Fruit fly (Drosophila melanogaster) whole organism, embryonic: ENCODE results near the gene Wbp2.

Experiments
- Ada2b ChIP-seq: fragments of 200-800 bp; sonication (Bioruptor generic); IDR thresholded peaks from 2 replicates; pipeline ENCODE4 v1.3.6; 2022; ENCODE audit warnings: missing biosample characterization, missing genetic modification characterization
- Aef1 ChIP-seq: fragments of 200-800 bp; sonication (Bioruptor generic); IDR thresholded peaks from 3 replicates; pipeline ENCODE4 v1.3.6; 2022; ENCODE audit warnings: missing biosample characterization, missing genetic modification characterization
- Atf-2 ChIP-seq: fragments of 200-800 bp; sonication (Bioruptor generic); optimal IDR thresholded peaks from 2 replicates; lab custom pipeline; 2016; ENCODE audit warnings: missing biosample characterization, missing genetic modification characterization
- Atf6 ChIP-seq: fragments of 200-800 bp; sonication (Bioruptor generic); IDR thresholded peaks from 2 replicates; pipeline ENCODE4 v1.3.6; 2022; ENCODE audit warnings: missing biosample characterization, missing genetic modification characterization
- BtbVII ChIP-seq: fragments of 200-800 bp; sonication (Bioruptor generic); optimal IDR thresholded peaks from 3 replicates; lab custom pipeline; 2017; ENCODE audit warnings: missing biosample characterization, mild to moderate bottlenecking, missing genetic modification characterization
- CG12155 ChIP-seq: fragments of 200-800 bp; sonication (Bioruptor generic); optimal IDR thresholded peaks from 3 replicates; lab custom pipeline; 2016; ENCODE audit warnings: missing biosample characterization, missing genetic modification characterization
- CG12236 ChIP-seq: fragments of 200-800 bp; sonication (Bioruptor generic); optimal IDR thresholded peaks from 2 replicates; lab custom pipeline; 2016; ENCODE audit warnings: missing biosample characterization, missing genetic modification characterization
- CG13287 ChIP-seq: fragments of 200-800 bp; sonication (Bioruptor generic); IDR thresholded peaks from 2 replicates; pipeline ENCODE4 v1.3.6; 2022; ENCODE audit warnings: missing biosample characterization, missing genetic modification characterization; ENCODE audit not compliant: partially characterized antibody
- CG13775 ChIP-seq: fragments of 200-800 bp; sonication (Bioruptor generic); optimal IDR thresholded peaks from 3 replicates; lab custom pipeline; 2017; ENCODE audit warnings: missing biosample characterization, mild to moderate bottlenecking, missing genetic modification characterization
- CG15269 ChIP-seq: fragments of 200-800 bp; sonication (Bioruptor generic); optimal IDR thresholded peaks from 2 replicates; lab custom pipeline; 2018; ENCODE audit warnings: missing biosample characterization, mild to moderate bottlenecking, missing genetic modification characterization, moderate library complexity
- CG16815 ChIP-seq: fragments of 200-800 bp; sonication (Bioruptor generic); optimal IDR thresholded peaks from 3 replicates; lab custom pipeline; 2017; ENCODE audit warnings: missing biosample characterization, mild to moderate bottlenecking, missing genetic modification characterization
- CG2129 ChIP-seq: fragments of 200-800 bp; sonication (Bioruptor generic); IDR thresholded peaks from 2 replicates; pipeline ENCODE4 v1.3.6; 2022; ENCODE audit warnings: missing biosample characterization, missing genetic modification characterization; ENCODE audit not compliant: partially characterized antibody
- CG3847 ChIP-seq: fragments of 200-800 bp; sonication (Bioruptor generic); IDR thresholded peaks from 2 replicates; pipeline ENCODE4 v1.3.6; 2022; ENCODE audit warnings: missing biosample characterization, missing genetic modification characterization
- CG5953 ChIP-seq: fragments of 200-800 bp; sonication (Bioruptor generic); IDR thresholded peaks from 2 replicates; pipeline ENCODE4 v1.3.6; 2022; ENCODE audit warnings: missing biosample characterization, missing genetic modification characterization
- CG6272 ChIP-seq: fragments of 200-800 bp; sonication (Bioruptor generic); IDR thresholded peaks from 2 replicates; pipeline ENCODE4 v1.3.6; 2022; ENCODE audit warnings: missing biosample characterization, missing genetic modification characterization
- CG6683 ChIP-seq: fragments of 200-800 bp; sonication (Bioruptor generic); optimal IDR thresholded peaks from 2 replicates; lab custom pipeline; 2017; ENCODE audit warnings: missing biosample characterization, mild to moderate bottlenecking, missing genetic modification characterization, missing genetic modification reagents
- CG7372 ChIP-seq: fragments of 200-800 bp; sonication (Bioruptor generic); IDR thresholded peaks from 2 replicates; pipeline ENCODE4 v1.3.6; 2022; ENCODE audit warnings: missing biosample characterization, missing genetic modification characterization
- CG9932 ChIP-seq: fragments of 200-800 bp; sonication (Bioruptor generic); IDR thresholded peaks from 2 replicates; pipeline ENCODE4 v1.3.6; 2022; ENCODE audit warnings: missing biosample characterization, missing genetic modification characterization
- Drgx ChIP-seq: fragments of 200-800 bp; sonication (Bioruptor generic); IDR thresholded peaks from 2 replicates; pipeline ENCODE4 v1.3.6; 2022; ENCODE audit warnings: missing biosample characterization, missing genetic modification characterization
- E2f2 ChIP-seq: fragments of 200-800 bp; sonication (Bioruptor generic); IDR thresholded peaks from 2 replicates; pipeline ENCODE4 v1.3.6; 2022; ENCODE audit warnings: missing biosample characterization, missing genetic modification characterization
- HLH4C ChIP-seq: fragments of 200-800 bp; sonication (Bioruptor generic); IDR thresholded peaks from 3 replicates; pipeline ENCODE4 v1.3.6; 2022; ENCODE audit warnings: missing biosample characterization, missing genetic modification characterization; ENCODE audit not compliant: partially characterized antibody
- Hr51 ChIP-seq, 2 experiments: fragments of 200-800 bp; sonication (Bioruptor generic); optimal IDR thresholded peaks; 2 replicates in 1 of 2; 3 replicates in 1 of 2; lab custom pipeline; 2016 to 2018; ENCODE audit warnings: missing biosample characterization in 2 of 2, missing genetic modification characterization in 2 of 2, mild to moderate bottlenecking in 1 of 2, moderate library complexity in 1 of 2
- Hsf ChIP-seq: fragments of 200-800 bp; sonication (Bioruptor generic); optimal IDR thresholded peaks from 3 replicates; lab custom pipeline; 2016; ENCODE audit warnings: missing biosample characterization, missing genetic modification characterization
- NFAT ChIP-seq: fragments of 200-800 bp; sonication (Bioruptor generic); IDR thresholded peaks from 2 replicates; pipeline ENCODE4 v1.3.6; 2022; ENCODE audit warnings: missing biosample characterization, missing genetic modification characterization
- Side ChIP-seq: fragments of 200-800 bp; sonication (Bioruptor generic); optimal IDR thresholded peaks from 2 replicates; lab custom pipeline; 2016; ENCODE audit warnings: missing biosample characterization, missing genetic modification characterization
- Sry-β ChIP-seq: fragments of 200-800 bp; sonication (Bioruptor generic); optimal IDR thresholded peaks from 2 replicates; lab custom pipeline; 2018; ENCODE audit warnings: missing biosample characterization, mild to moderate bottlenecking, missing genetic modification characterization, moderate library complexity
- Ssrp ChIP-seq: fragments of 200-800 bp; sonication (Bioruptor generic); optimal IDR thresholded peaks from 2 replicates; lab custom pipeline; 2018; ENCODE audit warnings: missing biosample characterization, mild to moderate bottlenecking, missing genetic modification characterization, moderate library complexity
- Usf ChIP-seq: fragments of 200-800 bp; sonication (Bioruptor generic); optimal IDR thresholded peaks from 2 replicates; lab custom pipeline; 2017; ENCODE audit warnings: missing genotype, missing biosample characterization, missing genetic modification characterization
- ara ChIP-seq: fragments of 200-800 bp; sonication (Bioruptor generic); IDR thresholded peaks from 2 replicates; pipeline ENCODE4 v1.3.6; 2022; ENCODE audit warnings: missing biosample characterization, missing genetic modification characterization
- bab2 ChIP-seq: fragments of 200-800 bp; sonication (Bioruptor generic); optimal IDR thresholded peaks from 2 replicates; lab custom pipeline; 2016; ENCODE audit warnings: missing biosample characterization, missing genetic modification characterization
- bowl ChIP-seq: fragments of 200-800 bp; sonication (Bioruptor generic); IDR thresholded peaks from 2 replicates; pipeline ENCODE4 v1.3.6; 2022; ENCODE audit warnings: missing biosample characterization, missing genetic modification characterization
- cg ChIP-seq: fragments of 200-800 bp; sonication (Bioruptor generic); optimal IDR thresholded peaks from 3 replicates; lab custom pipeline; 2019; ENCODE audit warnings: missing biosample characterization, mild to moderate bottlenecking, missing genetic modification characterization, moderate library complexity
- dan ChIP-seq: fragments of 200-800 bp; sonication (Bioruptor generic); IDR thresholded peaks from 2 replicates; pipeline ENCODE4 v1.3.6; 2022; ENCODE audit warnings: missing biosample characterization, missing genetic modification characterization
- dpn ChIP-seq, 2 experiments: fragments of 200-800 bp; sonication (Bioruptor generic); optimal IDR thresholded peaks; 3 replicates each; lab custom pipeline; 2016; ENCODE audit warnings: missing biosample characterization in 2 of 2, missing genetic modification characterization in 2 of 2
- dysf ChIP-seq: fragments of 200-800 bp; sonication (Bioruptor generic); IDR thresholded peaks from 3 replicates; pipeline ENCODE4 v1.3.6; 2022; ENCODE audit warnings: missing biosample characterization, missing genetic modification characterization
- ewg ChIP-seq: fragments of 200-800 bp; sonication (Bioruptor generic); optimal IDR thresholded peaks from 3 replicates; lab custom pipeline; 2017; ENCODE audit warnings: mild to moderate bottlenecking, missing biosample characterization, missing genetic modification reagents, missing genetic modification characterization
- fd102C ChIP-seq: fragments of 200-800 bp; sonication (Bioruptor generic); optimal IDR thresholded peaks from 2 replicates; lab custom pipeline; 2018; ENCODE audit warnings: missing biosample characterization, mild to moderate bottlenecking, missing genetic modification characterization, moderate library complexity
- fru ChIP-seq: fragments of >200 bp; optimal IDR thresholded peaks from 2 replicates; lab custom pipeline; 2017
- hkb ChIP-seq, 2 experiments: fragments of 200-800 bp in 1 of 2; fragments of >200 bp in 1 of 2; sonication (Bioruptor generic) in 1 of 2; IDR thresholded peaks in 1 of 2; optimal IDR thresholded peaks in 1 of 2; 2 replicates each; pipeline versions ENCODE4 v1.3.6 to Lab custom; 2017 to 2022; ENCODE audit warnings: missing biosample characterization in 1 of 2, missing genetic modification characterization in 1 of 2
- mld ChIP-seq: fragments of 200-800 bp; sonication (Bioruptor generic); IDR thresholded peaks from 3 replicates; pipeline ENCODE4 v1.3.6; 2022; ENCODE audit warnings: missing biosample characterization, missing genetic modification characterization; ENCODE audit not compliant: partially characterized antibody
- peb ChIP-seq: fragments of 200-800 bp; sonication (Bioruptor generic); IDR thresholded peaks from 2 replicates; pipeline ENCODE4 v1.3.6; 2022; ENCODE audit warnings: missing biosample characterization, missing genetic modification characterization
- pho ChIP-seq: fragments of 200-800 bp; sonication (Bioruptor generic); optimal IDR thresholded peaks from 2 replicates; lab custom pipeline; 2016; ENCODE audit warnings: missing biosample characterization, missing genetic modification characterization
- sc ChIP-seq, 3 experiments: fragments of >200 bp in 2 of 3; fragments of 200-800 bp in 1 of 3; sonication (Bioruptor generic) in 1 of 3; optimal IDR thresholded peaks; 2 replicates in 2 of 3; 3 replicates in 1 of 3; lab custom pipeline; 2017; ENCODE audit warnings: mild to moderate bottlenecking in 1 of 3, missing biosample characterization in 1 of 3, missing genetic modification characterization in 1 of 3, missing genetic modification reagents in 1 of 3
- sima ChIP-seq: fragments of 200-800 bp; sonication (Bioruptor generic); optimal IDR thresholded peaks from 2 replicates; lab custom pipeline; 2016; ENCODE audit warnings: missing biosample characterization, missing genetic modification characterization
- so ChIP-seq: fragments of 200-800 bp; sonication (Bioruptor generic); IDR thresholded peaks from 3 replicates; pipeline ENCODE4 v1.3.6; 2022; ENCODE audit warnings: missing biosample characterization, missing genetic modification characterization
- stwl ChIP-seq: fragments of 200-800 bp; sonication (Bioruptor generic); optimal IDR thresholded peaks from 3 replicates; lab custom pipeline; 2018; ENCODE audit warnings: missing biosample characterization, mild to moderate bottlenecking, missing genetic modification characterization, moderate library complexity
- vvl ChIP-seq: fragments of 200-800 bp; sonication (Bioruptor generic); IDR thresholded peaks from 2 replicates; pipeline ENCODE4 v1.3.6; 2022; ENCODE audit warnings: missing biosample characterization, missing genetic modification characterization
- wdn ChIP-seq: fragments of 200-800 bp; sonication (Bioruptor generic); IDR thresholded peaks from 2 replicates; pipeline ENCODE4 v1.3.6; 2022; ENCODE audit warnings: missing biosample characterization, missing genetic modification characterization
- zfh2 ChIP-seq: fragments of 200-800 bp; sonication (Bioruptor generic); optimal IDR thresholded peaks from 2 replicates; lab custom pipeline; 2016; ENCODE audit warnings: missing biosample characterization, missing genetic modification characterization

Wbp2 gene

DNA sequence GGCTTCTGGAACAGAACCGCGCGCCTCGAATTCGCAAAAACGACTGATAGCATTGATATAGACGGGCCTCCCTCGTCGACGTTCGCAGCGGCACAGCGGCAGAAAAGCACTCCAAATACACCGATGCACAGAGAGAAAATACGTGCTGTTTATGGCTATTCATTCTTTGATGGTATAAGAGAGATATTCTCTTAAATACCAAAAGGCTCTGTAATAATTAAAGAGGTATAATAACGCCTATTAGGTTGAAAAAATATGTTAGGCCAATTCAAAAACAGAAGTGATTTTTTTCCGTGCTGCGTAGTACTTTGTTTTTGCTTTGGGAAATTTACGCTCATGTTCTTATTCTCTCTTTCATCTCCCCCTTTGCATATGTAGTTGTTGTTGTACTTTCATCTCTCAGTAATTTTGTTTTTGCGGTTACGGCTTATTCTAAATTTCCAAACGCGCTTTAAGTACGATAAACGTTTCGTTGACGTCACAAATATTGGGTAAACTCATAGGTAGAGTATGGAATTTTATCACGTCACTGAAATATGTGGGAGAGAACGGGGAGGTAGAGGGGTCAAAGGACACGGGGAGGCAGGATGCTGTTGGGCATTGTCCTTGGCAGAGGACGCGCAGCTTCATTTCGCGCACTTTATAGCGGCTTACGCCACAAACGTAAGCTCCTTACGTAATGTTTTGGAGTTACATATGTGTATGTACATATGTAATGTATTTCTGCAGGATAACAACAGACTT is 6.7 kb upstream of the Wbp2 start, which contains the start of gene nebu:
nebu (minus strand) TSS at position 51 of the 744 bp plus-strand sequence.
- peak; percentile 98 for TF ChIP-seq dysf (GFP tag; lab: Robert Waterston, UW)
- no peak for TF ChIP-seq CG2129 (GFP tag; lab: Robert Waterston, UW)
- no peak for TF ChIP-seq HLH4C (GFP tag; lab: Robert Waterston, UW)
- peak; percentile 83 for TF ChIP-seq Ssrp
- TF ChIP-seq Atf6 = peak; percentile 99
- peak; percentile 99 for TF ChIP-seq pho (GFP tag; lab: Kevin White, UChicago)
- TF ChIP-seq CG13287 (GFP tag; lab: Robert Waterston, UW) = 0 out of 2 replicates have a peak, but pooled peaks have one; percentile 15
- peak; percentile 95 to 96 for TF ChIP-seq Hr51 (GFP tag; optimal IDR thresholded peaks at IDR 0.05; lab: Kevin White, UChicago)
- peak; percentile 97 for TF ChIP-seq bab2 (GFP tag; lab: Kevin White, UChicago)
- peak; percentile 92 for TF ChIP-seq Atf-2 (GFP tag; lab: Kevin White, UChicago)
- TF ChIP-seq Usf (GFP tag; lab: Kevin White, UChicago) = peak; percentile 92
- peak; percentile 81 for TF ChIP-seq E2f2
- peak; percentile 97 for TF ChIP-seq CG15269
- TF ChIP-seq CG5953 (GFP tag; lab: Robert Waterston, UW) = peak; percentile 90
- peak; percentile 89 for TF ChIP-seq sima
- peak; percentile 97 for TF ChIP-seq dpn (GFP tag; optimal IDR thresholded peaks at IDR 0.05; lab: Kevin White, UChicago)
- no peak for TF ChIP-seq fru (lab: Kevin White, UChicago)
- TF ChIP-seq bowl = peak; percentile 89
- TF ChIP-seq cg (GFP tag; lab: Kevin White, UChicago) = no peak
- no peak for TF ChIP-seq CG6272 (GFP tag; lab: Robert Waterston, UW)
- peak; percentile 97 for TF ChIP-seq Aef1 (GFP tag; lab: Robert Waterston, UW)
- peak; percentile 96 for TF ChIP-seq CG12155 (GFP tag; lab: Kevin White, UChicago)
- peak; percentile 92 for TF ChIP-seq CG16815
- peak; percentile 97 for TF ChIP-seq Hsf (GFP tag; lab: Kevin White, UChicago)
- peak; percentile 87 for TF ChIP-seq ewg (GFP tag; lab: Kevin White, UChicago)
- TF ChIP-seq Ada2b (GFP tag; lab: Robert Waterston, UW) = peak; percentile 96
- TF ChIP-seq ara (GFP tag; lab: Robert Waterston, UW) = no peak; the same call in 1 of the 2 replicates
- peak; percentile 97 for TF ChIP-seq Drgx (GFP tag; lab: Robert Waterston, UW)
- TF ChIP-seq CG7372 (GFP tag; lab: Robert Waterston, UW) = peak; percentile 95
- TF ChIP-seq sc (optimal IDR thresholded peaks at IDR 0.05; lab: Kevin White, UChicago) = no peak
- peak; percentile 76 for TF ChIP-seq sc (GFP tag; optimal IDR thresholded peaks at IDR 0.05; lab: Kevin White, UChicago)
- TF ChIP-seq mld (GFP tag; lab: Robert Waterston, UW) = no peak
- TF ChIP-seq so (GFP tag; lab: Robert Waterston, UW) = peak; percentile 96
- peak; percentile 98 for TF ChIP-seq zfh2 (GFP tag; lab: Kevin White, UChicago)
- TF ChIP-seq wdn (GFP tag; lab: Robert Waterston, UW) = peak; percentile 97
- TF ChIP-seq peb (GFP tag; lab: Robert Waterston, UW) = peak; percentile 86
- peak; percentile 5 for TF ChIP-seq fd102C (GFP tag; lab: Kevin White, UChicago)
- peak; percentile 94 for TF ChIP-seq CG13775 (GFP tag; lab: Kevin White, UChicago)
- peak; percentile 82 for TF ChIP-seq CG12236
- peak; percentile 96 for TF ChIP-seq NFAT (GFP tag; lab: Robert Waterston, UW)
- peak; percentile 96 for TF ChIP-seq CG3847
- peak; percentile 97 for TF ChIP-seq Side (GFP tag; lab: Kevin White, UChicago)
- no peak for TF ChIP-seq Sry-β (GFP tag; lab: Kevin White, UChicago)
- TF ChIP-seq vvl (GFP tag; lab: Robert Waterston, UW) = peak; percentile 98
- peak; percentile 97 for TF ChIP-seq BtbVII (GFP tag; lab: Kevin White, UChicago)
- TF ChIP-seq dan (GFP tag; lab: Robert Waterston, UW) = no peak
- TF ChIP-seq CG9932 (GFP tag; lab: Robert Waterston, UW) = peak; percentile 98
- TF ChIP-seq stwl = no peak
- peak; percentile 95 for TF ChIP-seq CG6683 (GFP tag; lab: Kevin White, UChicago)
- TF ChIP-seq hkb (optimal IDR thresholded peaks at IDR 0.05; lab: Kevin White, UChicago) = no peak
- TF ChIP-seq hkb (GFP tag; IDR thresholded peaks at IDR 0.05; lab: Robert Waterston, UW) = peak; percentile 97
